Fruit fly (Drosophila melanogaster): ENCODE measurements around the gene Aldh7A1.
A peak's percentile ranks its signal among the peaks of the same experiment; 100 is the strongest.

The Aldh7A1 gene

DNA sequence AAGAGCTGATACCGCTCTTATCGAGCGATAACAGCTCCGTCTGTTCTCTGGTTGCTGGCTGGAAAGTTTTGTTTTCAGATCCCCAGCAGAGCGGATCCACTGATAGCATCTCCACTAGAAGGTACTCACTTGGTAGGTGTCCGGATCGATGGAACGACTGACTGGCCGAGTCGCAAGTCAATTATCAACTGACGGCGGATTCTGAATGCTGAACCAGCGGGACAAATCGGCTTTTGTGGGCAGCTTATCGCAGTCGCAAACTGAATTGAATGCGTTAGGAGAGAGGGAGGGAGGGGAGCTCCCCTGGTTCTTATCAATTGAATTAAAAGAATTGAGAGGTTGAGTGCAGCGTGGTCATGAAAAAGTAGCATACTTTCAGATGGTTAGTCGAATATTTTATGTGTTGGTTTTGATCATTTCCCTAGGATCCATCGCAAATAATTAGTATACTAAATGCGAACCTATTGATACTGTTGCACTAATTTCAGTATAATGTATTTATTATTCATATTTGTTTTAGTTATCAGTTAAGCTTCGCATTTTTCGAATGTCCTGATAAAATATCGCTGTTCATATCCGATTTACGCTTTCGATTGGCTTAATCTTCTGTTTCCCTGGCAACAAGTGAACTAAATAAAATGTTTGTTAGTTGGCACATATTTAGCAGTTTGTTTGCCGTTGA is at the start of gene Aldh7A1, which contains the start of gene CG14085:
TSS of gene Aldh7A1 (minus strand) at position 194 of the 682 bp plus-strand sequence.
TSS of gene CG14085 (plus strand) at position 632 of the 682 bp plus-strand sequence.
- peak; percentile 83 for TF ChIP-seq noc (tag; optimal IDR thresholded peaks at IDR 0.05)

DNA sequence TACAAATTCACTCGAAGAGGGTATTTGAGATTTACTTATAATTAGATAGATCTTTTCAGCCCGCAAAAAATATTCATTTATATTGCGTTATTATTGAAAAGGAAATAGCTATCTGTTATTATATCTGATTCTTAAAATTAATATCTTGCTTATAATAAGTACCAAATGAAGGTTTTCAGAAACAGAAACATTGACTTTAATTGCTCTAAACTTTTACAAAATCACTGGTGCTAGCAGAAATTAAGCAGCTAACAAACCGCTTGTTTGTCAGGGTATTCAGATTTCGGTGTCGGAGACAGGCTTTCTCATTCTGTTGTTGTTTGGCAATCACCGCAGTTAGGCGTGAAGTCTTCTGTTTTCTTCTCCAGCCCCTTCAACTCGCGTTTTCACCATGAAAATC is 47.9 kb upstream of the Aldh7A1 start:
- TF ChIP-seq noc (tag; optimal IDR thresholded peaks at IDR 0.05) = no peak

DNA sequence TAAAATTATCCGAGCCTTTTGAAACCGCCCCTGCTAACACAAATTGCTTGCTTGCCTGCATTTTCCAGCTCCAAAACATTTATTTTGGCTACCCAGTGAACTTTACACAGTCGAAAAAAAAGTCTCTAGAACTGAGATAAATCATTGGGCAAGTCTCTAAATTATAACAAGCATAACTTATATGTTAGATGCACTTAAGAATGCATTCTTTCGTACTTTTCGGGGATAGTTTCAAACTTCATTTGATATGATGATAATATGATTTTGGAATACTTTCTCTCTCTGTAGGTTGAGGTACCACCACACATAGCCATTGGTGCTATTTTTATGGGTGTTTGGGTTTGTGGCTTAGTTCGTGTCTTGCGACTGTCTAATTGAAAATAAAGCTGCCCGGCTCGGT is 46.2 kb upstream of the Aldh7A1 start:
- TF ChIP-seq noc (tag; optimal IDR thresholded peaks at IDR 0.05) = no peak

DNA sequence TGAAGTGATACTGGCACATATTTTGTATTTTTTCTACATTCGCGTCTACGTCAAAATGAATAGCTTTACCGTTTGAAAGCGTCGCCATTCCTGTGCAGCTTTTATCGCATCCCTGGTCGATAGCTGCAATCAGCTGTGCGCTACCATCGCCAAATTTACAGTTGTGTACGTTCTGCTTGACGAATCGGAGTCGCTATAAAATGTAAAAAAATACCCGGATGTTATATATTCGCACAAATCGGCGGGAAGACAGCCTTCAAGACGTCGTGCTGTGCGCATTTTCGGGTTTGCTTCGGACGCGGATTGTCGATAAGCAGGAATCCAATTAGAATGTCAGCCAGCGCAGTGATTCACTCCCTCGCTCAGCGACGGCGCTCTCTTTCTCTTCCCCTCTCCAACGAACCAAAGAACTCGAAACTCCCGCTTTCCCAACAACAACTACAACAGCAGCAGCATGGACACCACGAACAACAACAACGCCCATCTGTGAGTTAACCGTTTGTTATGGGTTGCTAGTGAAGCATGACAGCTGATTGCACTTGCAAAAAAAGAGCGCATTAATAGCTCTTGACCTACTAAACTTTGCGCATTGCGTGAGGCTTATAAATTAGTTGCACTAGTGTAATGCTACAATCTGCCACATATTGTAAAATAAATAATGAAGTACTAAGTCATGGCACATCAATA is 26.0 kb upstream of the Aldh7A1 start:
- peak; percentile 23 for TF ChIP-seq noc (tag; optimal IDR thresholded peaks at IDR 0.05)

DNA sequence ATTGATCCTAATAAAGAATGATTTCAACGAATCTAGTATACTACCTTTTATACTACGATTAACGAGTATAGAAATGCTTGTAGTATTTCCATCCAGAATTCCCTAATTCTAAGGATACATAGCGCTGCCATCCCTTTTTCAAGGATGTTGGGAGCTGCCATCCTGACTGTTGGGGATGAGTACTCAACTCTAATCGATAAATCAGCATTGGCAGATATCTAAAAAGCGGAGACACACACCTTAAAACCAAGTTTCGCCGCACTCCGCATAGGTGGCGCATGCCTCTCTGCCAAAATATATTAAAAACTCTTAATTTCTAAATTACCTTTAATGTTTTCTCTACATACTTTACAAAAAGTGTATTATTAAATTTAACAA is 25.5 kb upstream of the Aldh7A1 start, which contains the start of gene fal:
TSS of gene fal (plus strand) at position 330 of the 378 bp plus-strand sequence.
- no peak for TF ChIP-seq noc (tag; optimal IDR thresholded peaks at IDR 0.05)

DNA sequence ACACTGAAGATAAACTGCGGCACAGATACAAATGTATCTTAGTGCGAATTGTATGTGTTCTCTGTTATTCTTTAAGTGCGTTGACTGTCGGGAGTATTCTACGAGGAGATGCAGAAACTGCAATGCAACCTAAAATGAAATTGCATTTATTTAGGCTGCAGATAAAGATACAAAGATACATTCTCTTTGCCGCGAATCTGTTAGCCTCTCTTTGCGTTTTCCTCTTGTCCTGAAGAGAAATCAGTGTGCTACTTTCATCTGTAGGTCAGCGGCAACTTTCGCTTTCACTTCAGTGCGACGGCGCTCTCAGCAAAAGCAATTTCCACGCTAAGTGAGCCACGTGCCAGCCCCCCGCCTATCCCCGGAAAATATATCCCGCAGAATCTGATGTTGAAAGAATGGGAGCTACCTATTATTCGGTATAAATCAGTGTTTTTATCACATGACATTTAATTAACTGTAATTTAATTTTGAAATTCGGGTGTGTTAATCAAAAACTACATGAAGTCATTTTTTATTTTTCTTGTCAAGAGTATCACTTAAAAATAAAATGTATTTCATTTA is 24.5 kb upstream of the Aldh7A1 start:
- no peak for TF ChIP-seq noc (tag; optimal IDR thresholded peaks at IDR 0.05)

DNA sequence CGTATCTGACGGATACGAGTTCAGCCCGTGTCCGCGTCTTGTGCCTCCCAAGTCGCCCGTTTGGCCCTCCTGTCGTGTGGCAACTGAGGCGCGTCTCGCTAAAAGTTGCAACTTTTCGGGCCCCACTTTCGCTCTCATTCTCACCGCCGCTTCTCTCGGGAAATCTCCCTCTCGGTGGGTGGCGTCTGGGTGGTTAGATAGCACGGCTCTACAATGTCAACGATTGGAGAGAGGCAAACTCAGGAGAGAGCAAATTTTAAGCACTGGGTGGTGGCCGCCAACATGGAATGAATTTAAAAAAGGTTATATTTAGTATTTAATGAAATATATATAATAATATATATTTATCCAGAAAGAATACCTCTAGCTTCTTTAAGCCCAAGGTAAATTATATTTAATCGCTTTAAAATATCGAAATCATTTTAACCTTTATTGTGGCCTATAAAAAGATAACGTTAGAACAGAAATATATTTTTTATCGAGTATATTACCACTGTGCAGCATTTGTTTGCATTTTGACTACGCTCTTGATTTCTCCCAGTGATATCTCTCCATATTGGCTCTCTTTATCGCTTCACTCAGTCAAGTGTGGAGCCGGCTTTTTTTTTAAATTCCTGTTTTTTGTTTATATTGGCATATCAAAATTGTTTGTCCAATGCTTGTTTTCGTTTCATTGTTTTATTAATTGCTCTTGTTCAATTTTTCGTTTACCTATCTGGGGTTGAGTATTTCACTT is 23.9 kb upstream of the Aldh7A1 start, which contains the start of gene Gbs-76A:
TSS of gene Gbs-76A (minus strand) at position 327 of the 736 bp plus-strand sequence.
- peak; percentile 82 for TF ChIP-seq noc (tag; optimal IDR thresholded peaks at IDR 0.05)

DNA sequence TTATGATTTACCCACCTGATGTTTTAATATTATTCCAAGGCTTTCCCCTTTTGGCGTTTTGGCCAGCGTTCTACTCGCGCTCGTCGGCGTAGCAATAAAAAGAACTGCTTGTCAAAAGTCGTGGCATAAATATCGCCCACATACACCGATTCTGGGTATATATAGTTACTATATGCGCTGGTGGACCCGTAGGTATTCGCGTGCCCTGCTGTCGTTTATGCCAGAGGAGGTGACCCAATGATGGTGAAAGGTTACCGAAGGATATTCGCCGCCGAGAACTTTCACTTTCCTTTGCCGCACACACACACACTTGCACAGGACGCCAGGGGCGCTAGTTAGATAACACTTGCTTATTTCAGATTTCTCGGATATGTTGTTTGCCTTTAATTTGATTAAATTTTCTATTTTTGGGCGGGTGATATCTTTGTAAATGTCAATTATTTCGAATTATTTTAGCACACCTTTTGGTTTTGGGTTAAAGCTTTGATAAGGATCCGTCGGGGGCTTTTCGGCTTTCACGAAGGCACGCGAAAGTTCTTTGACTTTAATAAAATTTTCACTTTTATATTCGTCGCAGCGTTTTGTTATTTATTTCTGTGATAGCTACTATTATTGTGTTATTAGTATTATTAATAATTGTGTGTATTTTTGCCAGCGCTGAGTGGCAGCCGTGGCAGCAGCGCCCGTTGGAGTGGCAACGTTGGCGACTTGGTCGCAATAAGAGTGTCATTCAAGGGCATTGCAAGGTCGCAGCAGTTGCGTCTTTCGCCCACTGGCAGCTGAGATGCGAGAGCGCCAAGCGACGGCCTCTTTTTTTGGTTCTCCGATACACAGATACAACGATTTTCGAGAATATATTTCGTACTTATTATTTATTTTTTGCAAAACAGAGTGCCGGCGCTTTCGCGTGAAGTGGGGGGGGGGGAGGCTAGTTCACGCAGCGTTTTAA is 23.0 kb upstream of the Aldh7A1 start:
- TF ChIP-seq noc (tag; optimal IDR thresholded peaks at IDR 0.05) = no peak

DNA sequence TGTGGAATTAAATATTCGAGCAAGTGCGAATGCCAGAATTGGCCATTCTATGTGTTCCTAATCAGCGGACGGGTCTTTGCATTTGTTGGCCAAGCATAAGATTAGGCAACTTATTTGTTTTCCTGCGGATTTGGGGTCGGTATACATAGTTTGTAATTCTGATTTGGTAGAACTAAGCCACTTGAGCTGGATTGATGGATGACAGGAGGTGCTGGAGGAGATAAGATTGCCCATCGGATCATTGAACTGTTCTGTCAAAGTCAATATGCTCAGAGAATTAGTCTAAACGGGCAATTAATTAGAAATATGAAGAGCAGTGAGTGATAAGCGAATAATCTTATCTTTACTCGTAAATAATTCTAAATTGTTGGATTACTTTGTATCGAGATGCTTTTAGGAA is 20.7 kb upstream of the Aldh7A1 start:
- TF ChIP-seq noc (tag; optimal IDR thresholded peaks at IDR 0.05) = peak; percentile 19

DNA sequence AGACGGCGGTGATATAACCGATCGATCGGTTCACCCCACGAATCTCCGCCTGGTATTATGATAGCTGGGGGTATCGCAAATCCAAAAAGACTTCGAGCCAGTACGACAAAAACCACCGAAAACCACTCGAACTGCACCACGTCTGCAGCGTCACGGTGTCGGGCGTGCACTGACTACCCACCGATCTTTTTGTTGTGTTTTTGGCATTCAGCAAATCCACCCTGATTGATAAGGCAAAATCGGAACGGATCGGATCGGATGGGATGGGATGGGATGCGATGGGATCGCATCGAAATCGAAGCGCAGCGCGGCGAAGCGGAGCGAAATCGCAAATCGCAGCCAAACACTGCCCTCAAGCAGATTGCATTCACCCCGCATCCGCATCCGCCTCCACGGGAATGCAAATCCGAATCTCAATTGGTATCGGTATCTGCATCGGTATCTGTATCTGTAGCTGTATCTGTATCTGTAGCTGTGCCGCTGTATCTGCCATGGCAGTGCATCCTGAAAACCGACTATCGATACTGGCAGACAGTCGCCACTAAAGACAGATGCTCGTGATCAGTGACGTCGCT is 19.8 kb upstream of the Aldh7A1 start:
- no peak for TF ChIP-seq noc (tag; optimal IDR thresholded peaks at IDR 0.05)

DNA sequence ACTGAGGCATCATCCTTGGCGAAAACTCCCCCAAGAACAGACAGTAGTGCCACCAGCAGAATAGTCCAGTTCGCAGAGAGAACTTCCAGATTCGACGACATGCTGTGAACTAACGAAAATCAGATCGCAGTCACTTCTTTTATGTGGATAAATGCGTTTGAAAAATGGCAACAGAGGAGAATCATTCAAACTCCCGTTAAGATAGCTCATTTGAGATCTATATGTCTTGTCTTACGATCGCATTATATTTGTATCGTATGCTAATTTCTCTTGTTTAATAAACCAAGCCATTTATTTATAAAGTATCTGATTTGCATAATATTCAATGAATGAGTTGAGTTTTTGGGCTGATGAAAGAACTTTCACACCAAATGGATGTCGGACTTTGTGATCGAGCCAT is 12.0 kb upstream of the Aldh7A1 start, which contains the start of gene CG14089:
TSS of gene CG14089 (minus strand) at position 101 of the 400 bp plus-strand sequence.
- TF ChIP-seq noc (tag; optimal IDR thresholded peaks at IDR 0.05) = no peak

DNA sequence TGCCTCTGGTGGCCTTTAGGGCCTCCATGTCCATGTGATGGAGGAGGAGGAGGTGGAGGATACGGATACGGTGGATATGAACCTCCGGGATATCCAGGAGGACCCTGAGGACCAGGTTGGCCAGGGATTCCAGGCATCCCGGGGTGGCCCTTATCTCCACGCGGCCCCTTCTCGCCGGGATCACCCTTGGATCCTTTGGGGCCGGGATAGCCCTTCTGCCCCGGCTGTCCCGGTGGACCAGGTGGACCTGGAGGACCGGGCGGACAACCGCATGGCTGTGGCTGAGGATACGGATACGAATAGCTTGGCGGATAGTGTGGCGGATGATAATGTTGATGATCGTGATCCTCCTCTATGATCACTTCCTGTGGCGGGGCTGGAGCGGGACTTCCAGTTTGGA is 11.6 kb upstream of the Aldh7A1 start:
- TF ChIP-seq noc (tag; optimal IDR thresholded peaks at IDR 0.05) = no peak

DNA sequence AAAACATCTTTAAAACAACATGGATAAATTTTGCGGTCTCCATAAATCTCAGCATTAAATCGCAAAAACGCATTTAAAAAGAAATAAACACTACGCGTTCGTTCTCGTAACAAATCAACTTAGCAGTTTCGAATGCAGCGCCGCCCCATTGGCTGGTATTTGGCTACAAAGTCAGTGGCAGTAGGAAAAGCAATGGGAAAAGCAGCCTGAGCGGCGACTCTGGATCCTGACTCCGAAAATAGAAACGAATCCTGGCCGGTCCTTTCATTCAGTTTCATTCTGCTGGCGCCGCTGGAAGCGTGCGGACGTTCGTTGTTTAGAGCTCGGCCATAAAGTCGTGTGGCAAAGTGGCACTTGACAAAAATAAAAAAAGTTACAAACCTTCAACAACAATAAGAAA is 6.8 kb upstream of the Aldh7A1 start, which contains the start of gene CG14086:
TSS of gene CG14086 (plus strand) at position 301 of the 400 bp plus-strand sequence.
- TF ChIP-seq noc (tag; optimal IDR thresholded peaks at IDR 0.05) = no peak

DNA sequence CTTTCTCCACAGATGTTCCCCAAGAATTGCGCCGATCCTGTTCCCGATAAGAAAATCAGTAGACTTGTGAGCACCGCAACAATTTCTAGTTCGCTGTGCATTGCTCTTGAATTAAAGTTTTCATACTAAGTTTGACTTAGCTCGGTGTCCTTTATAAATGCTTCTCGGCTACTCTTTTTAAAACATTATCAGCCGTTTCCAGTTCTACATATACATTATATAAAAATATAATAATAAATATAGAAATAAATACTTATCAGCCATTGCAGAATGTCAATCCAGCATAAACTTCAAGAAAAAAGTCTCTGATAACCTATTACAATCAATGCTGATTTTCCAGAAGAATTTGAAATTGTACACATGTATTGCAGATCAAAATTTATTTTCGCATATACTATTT is 1.8 kb upstream of the Aldh7A1 start, which contains the start of gene CG14088:
TSS of gene CG14088 (minus strand) at position 101 of the 400 bp plus-strand sequence.
- TF ChIP-seq noc (tag; optimal IDR thresholded peaks at IDR 0.05) = no peak

Measured in whole organism, larva.